Fruit fly (Drosophila melanogaster) whole organism: ENCODE results near the gene rtv.

ENCODE experiments used
- Dll ChIP-seq: fragments of >200 bp; optimal IDR thresholded peaks from 2 replicates; lab custom pipeline; 2017
- pan ChIP-seq: fragments of >200 bp; optimal IDR thresholded peaks from 2 replicates; lab custom pipeline; 2017
- psq ChIP-seq: fragments of >200 bp; optimal IDR thresholded peaks from 2 replicates; lab custom pipeline; 2017

dm6 chrX:11201948-11202347 lies 48.2 kb upstream of the rtv start, which contains the start of gene CG11106:
- TF ChIP-seq pan (lab: Kevin White, UChicago) (no peak), Dll (no peak), psq (lab: Kevin White, UChicago) (no peak)
